Fruit fly (Drosophila melanogaster) whole organism, embryonic: ENCODE measurements around the gene phr6-4.

Experiments used
- ATbp ChIP-seq: fragments of 200-800 bp; sonication (Bioruptor generic); optimal IDR thresholded peaks from 2 replicates; lab custom pipeline; 2017; ENCODE audit warnings: missing biosample characterization, mild to moderate bottlenecking, missing genetic modification characterization, missing genetic modification reagents
- Ada2b ChIP-seq: fragments of 200-800 bp; sonication (Bioruptor generic); IDR thresholded peaks from 2 replicates; pipeline ENCODE4 v1.3.6; 2022; ENCODE audit warnings: missing biosample characterization, missing genetic modification characterization
- Awh ChIP-seq: fragments of 200-800 bp; sonication (Bioruptor generic); IDR thresholded peaks from 2 replicates; pipeline ENCODE4, ENCODE4 v1.3.6; 2022; ENCODE audit warnings: missing biosample characterization, missing genetic modification characterization
- CG10321 ChIP-seq: fragments of 200-800 bp; sonication (Bioruptor generic); IDR thresholded peaks from 2 replicates; pipeline ENCODE4 v1.3.6; 2022; ENCODE audit warnings: missing biosample characterization, missing genetic modification characterization
- CG11456 ChIP-seq: fragments of 200-800 bp; sonication (Bioruptor generic); IDR thresholded peaks from 3 replicates; pipeline ENCODE4 v1.3.6; 2022; ENCODE audit warnings: missing biosample characterization, missing genetic modification characterization
- CG11504 ChIP-seq: fragments of 200-800 bp; sonication (Bioruptor generic); optimal IDR thresholded peaks from 3 replicates; lab custom pipeline; 2019; ENCODE audit warnings: missing biosample characterization, mild to moderate bottlenecking, missing genetic modification characterization, moderate library complexity
- CG11723 ChIP-seq: fragments of 200-800 bp; sonication (Bioruptor generic); optimal IDR thresholded peaks from 2 replicates; lab custom pipeline; 2017; ENCODE audit warnings: missing biosample characterization, mild to moderate bottlenecking, missing genetic modification characterization
- CG12104 ChIP-seq: fragments of 200-800 bp; sonication (Bioruptor generic); optimal IDR thresholded peaks from 3 replicates; lab custom pipeline; 2016; ENCODE audit warnings: missing biosample characterization, missing genetic modification characterization
- CG12391 ChIP-seq: fragments of 200-800 bp; sonication (Bioruptor generic); optimal IDR thresholded peaks from 3 replicates; lab custom pipeline; 2018; ENCODE audit warnings: missing biosample characterization, mild to moderate bottlenecking, missing genetic modification characterization, moderate library complexity
- CG13424 ChIP-seq: fragments of 200-800 bp; sonication (Bioruptor generic); optimal IDR thresholded peaks from 2 replicates; lab custom pipeline; 2019; ENCODE audit warnings: missing biosample characterization, mild to moderate bottlenecking, missing genetic modification characterization, moderate library complexity
- CG13624 ChIP-seq: fragments of 200-800 bp; sonication (Bioruptor generic); optimal IDR thresholded peaks from 2 replicates; lab custom pipeline; 2016; ENCODE audit warnings: missing biosample characterization, missing genetic modification characterization
- CG15601 ChIP-seq: fragments of 200-800 bp; sonication (Bioruptor generic); optimal IDR thresholded peaks from 3 replicates; lab custom pipeline; 2019; ENCODE audit warnings: missing biosample characterization, mild to moderate bottlenecking, missing genetic modification characterization, moderate library complexity
- CG1603 ChIP-seq: fragments of 200-800 bp; sonication (Bioruptor generic); optimal IDR thresholded peaks from 2 replicates; lab custom pipeline; 2019; ENCODE audit warnings: missing biosample characterization, mild to moderate bottlenecking, missing genetic modification characterization, moderate library complexity
- CG16863 ChIP-seq: fragments of 200-800 bp; sonication (Bioruptor generic); optimal IDR thresholded peaks from 3 replicates; lab custom pipeline; 2016; ENCODE audit warnings: missing biosample characterization, missing genetic modification characterization
- CG17361 ChIP-seq: fragments of 200-800 bp; sonication (Bioruptor generic); IDR thresholded peaks from 3 replicates; pipeline ENCODE4 v1.3.6; 2022; ENCODE audit warnings: missing biosample characterization, missing genetic modification characterization
- CG18262 ChIP-seq: fragments of 200-800 bp; optimal IDR thresholded peaks from 3 replicates; lab custom pipeline; 2019; ENCODE audit warnings: missing biosample characterization, mild to moderate bottlenecking, missing genetic modification characterization, moderate library complexity
- CG18476 ChIP-seq: fragments of 200-800 bp; sonication (Bioruptor generic); optimal IDR thresholded peaks from 2 replicates; lab custom pipeline; 2016; ENCODE audit warnings: missing biosample characterization, mild to moderate bottlenecking, missing genetic modification characterization
- CG2116 ChIP-seq: fragments of 200-800 bp; sonication (Bioruptor generic); optimal IDR thresholded peaks from 3 replicates; lab custom pipeline; 2018; ENCODE audit warnings: missing biosample characterization, mild to moderate bottlenecking, missing genetic modification characterization
- CG2202 ChIP-seq: fragments of 200-800 bp; sonication (Bioruptor generic); optimal IDR thresholded peaks from 2 replicates; lab custom pipeline; 2018; ENCODE audit warnings: missing biosample characterization, mild to moderate bottlenecking, missing genetic modification characterization
- CG31224 ChIP-seq: fragments of 200-800 bp; sonication (Bioruptor generic); IDR thresholded peaks from 2 replicates; pipeline ENCODE4 v1.3.6; 2022; ENCODE audit warnings: missing biosample characterization, missing genetic modification characterization
- CG3995 ChIP-seq: fragments of 200-800 bp; sonication (Bioruptor generic); optimal IDR thresholded peaks from 3 replicates; lab custom pipeline; 2016; ENCODE audit warnings: missing biosample characterization, missing genetic modification characterization
- CG4404 ChIP-seq: fragments of 200-800 bp; sonication (Bioruptor generic); IDR thresholded peaks from 2 replicates; pipeline ENCODE4 v1.3.6; 2022; ENCODE audit warnings: missing biosample characterization, missing genetic modification characterization
- CG4730 ChIP-seq: fragments of 200-800 bp; sonication (Bioruptor generic); IDR thresholded peaks from 2 replicates; pipeline ENCODE4 v1.3.6; 2022; ENCODE audit warnings: missing biosample characterization, missing genetic modification characterization
- CG5180 ChIP-seq: fragments of 200-800 bp; sonication (Bioruptor generic); optimal IDR thresholded peaks from 3 replicates; lab custom pipeline; 2017; ENCODE audit warnings: missing biosample characterization, missing genetic modification characterization, mild to moderate bottlenecking, moderate library complexity, missing genetic modification reagents
- Chrac-16 ChIP-seq: fragments of 200-800 bp; sonication (Bioruptor generic); optimal IDR thresholded peaks from 3 replicates; lab custom pipeline; 2016; ENCODE audit warnings: missing biosample characterization, missing genetic modification characterization
- D ChIP-seq, 2 experiments: fragments of 200-800 bp in 1 of 2; fragments of >200 bp in 1 of 2; sonication (Bioruptor generic) in 1 of 2; optimal IDR thresholded peaks; 2 replicates in 1 of 2; 3 replicates in 1 of 2; lab custom pipeline; 2017; ENCODE audit warnings: mild to moderate bottlenecking in 1 of 2, missing biosample characterization in 1 of 2, missing genetic modification characterization in 1 of 2, missing genetic modification reagents in 1 of 2
- Dad ChIP-seq: fragments of 200-800 bp; sonication (Bioruptor generic); optimal IDR thresholded peaks from 3 replicates; lab custom pipeline; 2016; ENCODE audit warnings: missing biosample characterization, missing genetic modification characterization
- Deaf1 ChIP-seq: fragments of 200-800 bp; optimal IDR thresholded peaks from 3 replicates; lab custom pipeline; 2019; ENCODE audit warnings: missing biosample characterization, mild to moderate bottlenecking, missing genetic modification characterization, moderate library complexity
- Dp ChIP-seq: fragments of 200-800 bp; sonication (Bioruptor generic); optimal IDR thresholded peaks from 2 replicates; lab custom pipeline; 2018; ENCODE audit warnings: missing biosample characterization, mild to moderate bottlenecking, missing genetic modification characterization, moderate library complexity
- Gsc ChIP-seq: fragments of 200-800 bp; sonication (Bioruptor generic); IDR thresholded peaks from 2 replicates; pipeline ENCODE4 v1.3.6; 2022; ENCODE audit warnings: missing biosample characterization, missing genetic modification characterization
- Hsf ChIP-seq: fragments of 200-800 bp; sonication (Bioruptor generic); optimal IDR thresholded peaks from 3 replicates; lab custom pipeline; 2016; ENCODE audit warnings: missing biosample characterization, missing genetic modification characterization
- Kr ChIP-seq: fragments of 200-800 bp; sonication (Bioruptor generic); optimal IDR thresholded peaks from 2 replicates; lab custom pipeline; 2017; ENCODE audit warnings: missing biosample characterization, mild to moderate bottlenecking, missing genetic modification characterization
- NC2α ChIP-seq: fragments of 200-800 bp; sonication (Bioruptor generic); optimal IDR thresholded peaks from 2 replicates; lab custom pipeline; 2016; ENCODE audit warnings: missing biosample characterization, missing genetic modification characterization
- NFAT ChIP-seq: fragments of 200-800 bp; sonication (Bioruptor generic); IDR thresholded peaks from 2 replicates; pipeline ENCODE4 v1.3.6; 2022; ENCODE audit warnings: missing biosample characterization, missing genetic modification characterization
- Rfx ChIP-seq: fragments of 200-800 bp; sonication (Bioruptor generic); IDR thresholded peaks from 2 replicates; pipeline ENCODE4 v1.3.6; 2022; ENCODE audit warnings: missing biosample characterization, missing genetic modification characterization
- Sin3A ChIP-seq: fragments of >200 bp; optimal IDR thresholded peaks from 2 replicates; lab custom pipeline; 2018
- amos ChIP-seq: fragments of 200-800 bp; sonication (Bioruptor generic); IDR thresholded peaks from 2 replicates; pipeline ENCODE4 v1.3.6; 2022; ENCODE audit warnings: missing biosample characterization, missing genetic modification characterization; ENCODE audit not compliant: partially characterized antibody
- en ChIP-seq: fragments of 200-800 bp; sonication (Bioruptor generic); optimal IDR thresholded peaks from 2 replicates; lab custom pipeline; 2016; ENCODE audit warnings: missing biosample characterization, missing genetic modification characterization
- eve ChIP-seq, 2 experiments: fragments of >200 bp; optimal IDR thresholded peaks; 2 replicates each; lab custom pipeline; 2017; ENCODE audit warnings: missing biosample characterization in 2 of 2, missing genetic modification characterization in 2 of 2
- fd3F ChIP-seq: fragments of 200-800 bp; sonication (Bioruptor generic); optimal IDR thresholded peaks from 2 replicates; lab custom pipeline; 2018; ENCODE audit warnings: missing biosample characterization, mild to moderate bottlenecking, missing genetic modification characterization, moderate library complexity
- ham ChIP-seq: fragments of 200-800 bp; sonication (Bioruptor generic); IDR thresholded peaks from 2 replicates; pipeline ENCODE4 v1.3.6; 2022; ENCODE audit warnings: missing biosample characterization, missing genetic modification characterization
- jing ChIP-seq: fragments of 200-800 bp; sonication (Bioruptor generic); optimal IDR thresholded peaks from 2 replicates; lab custom pipeline; 2018; ENCODE audit warnings: missing biosample characterization, mild to moderate bottlenecking, missing genetic modification characterization
- jumu ChIP-seq: fragments of 200-800 bp; sonication (Bioruptor generic); optimal IDR thresholded peaks from 3 replicates; lab custom pipeline; 2016; ENCODE audit warnings: missing biosample characterization, missing genetic modification characterization
- kah ChIP-seq: fragments of 200-800 bp; sonication (Bioruptor generic); optimal IDR thresholded peaks from 2 replicates; lab custom pipeline; 2018; ENCODE audit warnings: missing biosample characterization, mild to moderate bottlenecking, missing genetic modification characterization
- odd ChIP-seq: fragments of 200-800 bp; sonication (Bioruptor generic); optimal IDR thresholded peaks from 2 replicates; lab custom pipeline; 2017; ENCODE audit warnings: missing biosample characterization, mild to moderate bottlenecking, missing genetic modification characterization
- prd ChIP-seq, 3 experiments: fragments of >200 bp in 2 of 3; fragments of 200-800 bp in 1 of 3; sonication (Bioruptor generic) in 1 of 3; optimal IDR thresholded peaks in 2 of 3; IDR thresholded peaks in 1 of 3; 2 replicates in 2 of 3; 3 replicates in 1 of 3; pipeline versions ENCODE4 v1.3.6 to Lab custom; 2017 to 2022; ENCODE audit warnings: missing biosample characterization in 1 of 3, missing genetic modification characterization in 1 of 3
- pzg ChIP-seq: fragments of 200-800 bp; sonication (Bioruptor generic); optimal IDR thresholded peaks from 3 replicates; lab custom pipeline; 2018; ENCODE audit warnings: missing biosample characterization, mild to moderate bottlenecking, missing genetic modification characterization, moderate library complexity
- slp2 ChIP-seq: fragments of 200-800 bp; sonication (Bioruptor generic); optimal IDR thresholded peaks from 2 replicates; lab custom pipeline; 2016; ENCODE audit warnings: missing biosample characterization, missing genetic modification characterization
- vvl ChIP-seq: fragments of 200-800 bp; sonication (Bioruptor generic); IDR thresholded peaks from 2 replicates; pipeline ENCODE4 v1.3.6; 2022; ENCODE audit warnings: missing biosample characterization, missing genetic modification characterization
- wor ChIP-seq: fragments of 200-800 bp; sonication (Bioruptor generic); IDR thresholded peaks from 2 replicates; pipeline ENCODE4 v1.3.6; 2022; ENCODE audit warnings: missing biosample characterization, missing genetic modification characterization
- yki ChIP-seq: fragments of >200 bp; optimal IDR thresholded peaks from 3 replicates; lab custom pipeline; 2018
- zfh1 ChIP-seq: fragments of 200-800 bp; sonication (Bioruptor generic); IDR thresholded peaks from 3 replicates; pipeline ENCODE4 v1.3.6; 2022; ENCODE audit warnings: missing biosample characterization, missing genetic modification characterization

Gene phr6-4

DNA sequence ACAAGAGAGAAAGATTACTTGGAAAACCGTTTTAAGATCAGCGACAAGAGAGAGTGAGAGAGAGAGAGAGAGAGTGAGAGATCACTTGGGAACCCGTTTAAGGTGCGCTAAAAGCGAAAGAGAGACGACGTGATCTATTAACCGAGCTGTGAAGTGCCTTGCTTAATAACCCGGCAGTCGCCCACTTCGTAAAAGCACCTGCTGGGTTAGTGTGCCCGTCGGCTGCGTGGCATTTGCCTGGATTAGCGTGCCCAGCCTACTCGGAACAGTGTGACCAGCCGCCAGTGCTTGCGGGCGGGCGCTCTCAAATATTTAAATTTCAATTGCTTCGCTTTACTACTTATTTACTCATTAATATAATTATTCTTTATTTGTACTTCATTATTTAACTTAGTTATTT lies 7.2 kb downstream of the phr6-4 start (continued):
- TF ChIP-seq CG2202 (tag; lab: Kevin White, UChicago) (no peak), CG17361 (peak; percentile 38; the same call in 1 of the 3 replicates), Dp (GFP tag; lab: Kevin White, UChicago) (peak; percentile 96), Deaf1 (peak; percentile 77), ATbp (GFP tag; lab: Kevin White, UChicago) (no peak), Hsf (GFP tag; lab: Kevin White, UChicago) (no peak), yki (lab: Kevin White, UChicago) (peak; percentile 53), CG11504 (tag; lab: Kevin White, UChicago) (peak; percentile 35), Dad (no peak), CG16863 (GFP tag; lab: Kevin White, UChicago) (no peak), jing (GFP tag; lab: Kevin White, UChicago) (no peak), D (optimal IDR thresholded peaks at IDR 0.05; lab: Kevin White, UChicago) (no peak), D (GFP tag; optimal IDR thresholded peaks at IDR 0.05; lab: Kevin White, UChicago) (no peak), CG4730 (no peak), CG3995 (peak; percentile 65), CG18262 (tag; lab: Kevin White, UChicago) (no peak), CG15601 (tag; lab: Kevin White, UChicago) (peak; percentile 10), en (GFP tag; lab: Kevin White, UChicago) (no peak), jumu (GFP tag; lab: Kevin White, UChicago) (no peak), Ada2b (GFP tag; lab: Robert Waterston, UW) (no peak), eve (GFP tag; optimal IDR thresholded peaks at IDR 0.05; lab: Kevin White, UChicago) (no peak), ham (no peak), CG11456 (GFP tag; lab: Robert Waterston, UW) (no peak), CG13424 (tag; lab: Kevin White, UChicago) (no peak), CG31224 (GFP tag; lab: Robert Waterston, UW) (no peak), slp2 (GFP tag; lab: Kevin White, UChicago) (no peak), Sin3A (lab: Kevin White, UChicago) (no peak), Kr (GFP tag; lab: Kevin White, UChicago) (no peak), CG13624 (GFP tag; lab: Kevin White, UChicago) (no peak), CG18476 (GFP tag; lab: Kevin White, UChicago) (no peak), Chrac-16 (GFP tag; lab: Kevin White, UChicago) (no peak), odd (GFP tag; lab: Kevin White, UChicago) (no peak), NFAT (GFP tag; lab: Robert Waterston, UW) (no peak), CG11723 (no peak), prd (optimal IDR thresholded peaks at IDR 0.05; lab: Kevin White, UChicago) (no peak), prd (GFP tag; IDR thresholded peaks at IDR 0.05; lab: Robert Waterston, UW) (no peak), kah (GFP tag; lab: Kevin White, UChicago) (peak; percentile 14), CG4404 (GFP tag; lab: Robert Waterston, UW) (no peak), NC2α (GFP tag; lab: Kevin White, UChicago) (no peak), CG12391 (tag; lab: Kevin White, UChicago) (no peak), CG10321 (peak; percentile 61), Rfx (GFP tag; lab: Robert Waterston, UW) (no peak), CG5180 (GFP tag; lab: Kevin White, UChicago) (no peak), CG1603 (tag; lab: Kevin White, UChicago) (peak; percentile 66), zfh1 (GFP tag; lab: Robert Waterston, UW) (no peak), Gsc (GFP tag; lab: Robert Waterston, UW) (no peak), vvl (GFP tag; lab: Robert Waterston, UW) (peak; percentile 49), pzg (GFP tag; lab: Kevin White, UChicago) (peak; percentile 85), wor (GFP tag; lab: Robert Waterston, UW) (no peak), Awh (no peak), CG2116 (GFP tag; lab: Kevin White, UChicago) (no peak), CG12104 (no peak), fd3F (no peak), amos (GFP tag; lab: Robert Waterston, UW) (peak; percentile 32)
